Fruit fly (Drosophila melanogaster) whole organism, embryonic: ENCODE data around the gene gNacalpha.

Source experiments
- Bgb ChIP-seq: fragments of 200-800 bp; sonication (Bioruptor generic); IDR thresholded peaks from 2 replicates; pipeline ENCODE4 v1.3.6; 2022; ENCODE audit warnings: missing biosample characterization, missing genetic modification characterization; ENCODE audit not compliant: partially characterized antibody
- CG11398 ChIP-seq: fragments of 200-800 bp; sonication (Bioruptor generic); optimal IDR thresholded peaks from 2 replicates; lab custom pipeline; 2016; ENCODE audit warnings: missing biosample characterization, missing genetic modification characterization
- CG11504 ChIP-seq: fragments of 200-800 bp; sonication (Bioruptor generic); optimal IDR thresholded peaks from 3 replicates; lab custom pipeline; 2019; ENCODE audit warnings: missing biosample characterization, mild to moderate bottlenecking, missing genetic modification characterization, moderate library complexity
- CG12659 ChIP-seq: fragments of 200-800 bp; sonication (Bioruptor generic); optimal IDR thresholded peaks from 3 replicates; lab custom pipeline; 2017; ENCODE audit warnings: mild to moderate bottlenecking, missing biosample characterization, missing genetic modification reagents, missing genetic modification characterization
- CG13424 ChIP-seq: fragments of 200-800 bp; sonication (Bioruptor generic); optimal IDR thresholded peaks from 2 replicates; lab custom pipeline; 2019; ENCODE audit warnings: missing biosample characterization, mild to moderate bottlenecking, missing genetic modification characterization, moderate library complexity
- CG1602 ChIP-seq: fragments of 200-800 bp; sonication (Bioruptor generic); optimal IDR thresholded peaks from 3 replicates; lab custom pipeline; 2016; ENCODE audit warnings: missing biosample characterization, missing genetic modification characterization
- CG16815 ChIP-seq: fragments of 200-800 bp; sonication (Bioruptor generic); optimal IDR thresholded peaks from 3 replicates; lab custom pipeline; 2017; ENCODE audit warnings: missing biosample characterization, mild to moderate bottlenecking, missing genetic modification characterization
- CG17385 ChIP-seq: fragments of 200-800 bp; sonication (Bioruptor generic); optimal IDR thresholded peaks from 3 replicates; lab custom pipeline; 2018; ENCODE audit warnings: missing biosample characterization, mild to moderate bottlenecking, missing genetic modification characterization
- CG17912 ChIP-seq: fragments of 200-800 bp; sonication (Bioruptor generic); optimal IDR thresholded peaks from 2 replicates; lab custom pipeline; 2018; ENCODE audit warnings: missing biosample characterization, mild to moderate bottlenecking, missing genetic modification characterization
- CG3163 ChIP-seq: fragments of 200-800 bp; sonication (Bioruptor generic); optimal IDR thresholded peaks from 3 replicates; lab custom pipeline; 2016; ENCODE audit warnings: missing biosample characterization, missing genetic modification characterization
- CG32532 ChIP-seq: fragments of 200-800 bp; sonication (Bioruptor generic); IDR thresholded peaks from 2 replicates; pipeline ENCODE4 v1.3.6; 2022; ENCODE audit warnings: missing biosample characterization, missing genetic modification characterization
- CG34422 ChIP-seq: fragments of 200-800 bp; sonication (Bioruptor generic); IDR thresholded peaks from 3 replicates; pipeline ENCODE4 v1.3.6; 2022; ENCODE audit warnings: missing biosample characterization, missing genetic modification characterization
- CG6175 ChIP-seq: fragments of 200-800 bp; sonication (Bioruptor generic); IDR thresholded peaks from 3 replicates; pipeline ENCODE4 v1.3.6; 2022; ENCODE audit warnings: missing biosample characterization, missing genetic modification characterization
- CG6254 ChIP-seq: fragments of 200-800 bp; sonication (Bioruptor generic); optimal IDR thresholded peaks from 3 replicates; lab custom pipeline; 2017; ENCODE audit warnings: mild to moderate bottlenecking, missing biosample characterization, missing genetic modification reagents, missing genetic modification characterization
- CG7839 ChIP-seq: fragments of 200-800 bp; sonication (Bioruptor generic); optimal IDR thresholded peaks from 3 replicates; lab custom pipeline; 2018; ENCODE audit warnings: missing biosample characterization, mild to moderate bottlenecking, missing genetic modification characterization, moderate library complexity
- CG8089 ChIP-seq: fragments of 200-800 bp; sonication (Bioruptor generic); optimal IDR thresholded peaks from 3 replicates; lab custom pipeline; 2016; ENCODE audit warnings: missing biosample characterization, missing genetic modification characterization
- CG8290 ChIP-seq, 3 experiments: fragments of 200-800 bp; sonication (Bioruptor generic); optimal IDR thresholded peaks; 2 replicates each; lab custom pipeline; 2016 to 2019; ENCODE audit warnings: missing biosample characterization in 3 of 3, missing genetic modification characterization in 3 of 3, mild to moderate bottlenecking in 2 of 3, moderate library complexity in 1 of 3
- CG8944 ChIP-seq: fragments of 200-800 bp; sonication (Bioruptor generic); optimal IDR thresholded peaks from 3 replicates; lab custom pipeline; 2016; ENCODE audit warnings: missing biosample characterization, missing genetic modification characterization
- CG9215 ChIP-seq: fragments of 200-800 bp; sonication (Bioruptor generic); IDR thresholded peaks from 2 replicates; pipeline ENCODE4 v1.3.6; 2022; ENCODE audit warnings: missing biosample characterization, missing genetic modification characterization
- CG9727 ChIP-seq: fragments of 200-800 bp; sonication (Bioruptor generic); optimal IDR thresholded peaks from 3 replicates; lab custom pipeline; 2017; ENCODE audit warnings: missing biosample characterization, mild to moderate bottlenecking, missing genetic modification characterization
- CG9932 ChIP-seq: fragments of 200-800 bp; sonication (Bioruptor generic); IDR thresholded peaks from 2 replicates; pipeline ENCODE4 v1.3.6; 2022; ENCODE audit warnings: missing biosample characterization, missing genetic modification characterization
- Deaf1 ChIP-seq: fragments of 200-800 bp; optimal IDR thresholded peaks from 3 replicates; lab custom pipeline; 2019; ENCODE audit warnings: missing biosample characterization, mild to moderate bottlenecking, missing genetic modification characterization, moderate library complexity
- Eip74EF ChIP-seq, 2 experiments: fragments of 200-800 bp in 1 of 2; fragments of >200 bp in 1 of 2; sonication (Bioruptor generic) in 1 of 2; optimal IDR thresholded peaks; 2 replicates each; lab custom pipeline; 2017 to 2019; ENCODE audit warnings: missing biosample characterization in 2 of 2, missing genetic modification characterization in 2 of 2, mild to moderate bottlenecking in 1 of 2, moderate library complexity in 1 of 2
- Fer3 ChIP-seq: fragments of 200-800 bp; sonication (Bioruptor generic); optimal IDR thresholded peaks from 2 replicates; lab custom pipeline; 2018; ENCODE audit warnings: missing biosample characterization, mild to moderate bottlenecking, missing genetic modification characterization, moderate library complexity
- Med ChIP-seq: fragments of 200-800 bp; sonication (Bioruptor generic); peaks from one replicate; lab custom pipeline; 2016; ENCODE audit warnings: missing biosample characterization, missing genetic modification characterization, mild to moderate bottlenecking, inconsistent platforms, moderate library complexity
- NK7.1 ChIP-seq: fragments of 200-800 bp; sonication (Bioruptor generic); optimal IDR thresholded peaks from 3 replicates; lab custom pipeline; 2016; ENCODE audit warnings: missing biosample characterization, missing genetic modification characterization
- Nf-YC ChIP-seq: fragments of 200-800 bp; optimal IDR thresholded peaks from 3 replicates; lab custom pipeline; 2019; ENCODE audit warnings: missing biosample characterization, mild to moderate bottlenecking, missing genetic modification characterization, moderate library complexity
- abd-A ChIP-seq: fragments of 200-800 bp; sonication (Bioruptor generic); optimal IDR thresholded peaks from 3 replicates; lab custom pipeline; 2019; ENCODE audit warnings: missing biosample characterization, mild to moderate bottlenecking, missing genetic modification characterization, moderate library complexity
- amos ChIP-seq: fragments of 200-800 bp; sonication (Bioruptor generic); IDR thresholded peaks from 2 replicates; pipeline ENCODE4 v1.3.6; 2022; ENCODE audit warnings: missing biosample characterization, missing genetic modification characterization; ENCODE audit not compliant: partially characterized antibody
- cg ChIP-seq: fragments of 200-800 bp; sonication (Bioruptor generic); optimal IDR thresholded peaks from 3 replicates; lab custom pipeline; 2019; ENCODE audit warnings: missing biosample characterization, mild to moderate bottlenecking, missing genetic modification characterization, moderate library complexity
- chinmo ChIP-seq: fragments of 200-800 bp; sonication (Bioruptor generic); IDR thresholded peaks from 4 replicates; pipeline ENCODE4 v1.3.6; 2022; ENCODE audit warnings: missing biosample characterization, missing genetic modification characterization; ENCODE audit not compliant: partially characterized antibody
- chm ChIP-seq: fragments of 200-800 bp; sonication (Bioruptor generic); IDR thresholded peaks from 2 replicates; pipeline ENCODE4 v1.3.6; 2022; ENCODE audit warnings: missing biosample characterization, missing genetic modification characterization
- ci ChIP-seq: fragments of 200-800 bp; sonication (Bioruptor generic); IDR thresholded peaks from 3 replicates; pipeline ENCODE4 v1.3.6; 2022; ENCODE audit warnings: missing biosample characterization, missing genetic modification characterization
- dmrt99B ChIP-seq: fragments of 200-800 bp; sonication (Bioruptor generic); optimal IDR thresholded peaks from 2 replicates; lab custom pipeline; 2018; ENCODE audit warnings: missing biosample characterization, mild to moderate bottlenecking, missing genetic modification characterization, moderate library complexity
- grau ChIP-seq: fragments of 200-800 bp; optimal IDR thresholded peaks from 3 replicates; lab custom pipeline; 2019; ENCODE audit warnings: missing biosample characterization, mild to moderate bottlenecking, missing genetic modification characterization, moderate library complexity
- hkb ChIP-seq, 2 experiments: fragments of 200-800 bp in 1 of 2; fragments of >200 bp in 1 of 2; sonication (Bioruptor generic) in 1 of 2; IDR thresholded peaks in 1 of 2; optimal IDR thresholded peaks in 1 of 2; 2 replicates each; pipeline versions ENCODE4 v1.3.6 to Lab custom; 2017 to 2022; ENCODE audit warnings: missing biosample characterization in 1 of 2, missing genetic modification characterization in 1 of 2
- jumu ChIP-seq: fragments of 200-800 bp; sonication (Bioruptor generic); optimal IDR thresholded peaks from 3 replicates; lab custom pipeline; 2016; ENCODE audit warnings: missing biosample characterization, missing genetic modification characterization
- nerfin-1 ChIP-seq: fragments of 200-800 bp; sonication (Bioruptor generic); optimal IDR thresholded peaks from 3 replicates; lab custom pipeline; 2019; ENCODE audit warnings: missing biosample characterization, mild to moderate bottlenecking, missing genetic modification characterization, moderate library complexity
- nerfin-2 ChIP-seq: fragments of 200-800 bp; sonication (Bioruptor generic); IDR thresholded peaks from 2 replicates; pipeline ENCODE4 v1.3.6; 2022; ENCODE audit warnings: missing biosample characterization, missing genetic modification characterization; ENCODE audit not compliant: partially characterized antibody
- pros ChIP-seq: fragments of 200-800 bp; sonication (Bioruptor generic); optimal IDR thresholded peaks from 3 replicates; lab custom pipeline; 2019; ENCODE audit warnings: missing biosample characterization, mild to moderate bottlenecking, missing genetic modification characterization, moderate library complexity
- rib ChIP-seq: fragments of 200-800 bp; sonication (Bioruptor generic); IDR thresholded peaks from 2 replicates; pipeline ENCODE4 v1.3.6; 2022; ENCODE audit warnings: missing biosample characterization, missing genetic modification characterization
- salm ChIP-seq: fragments of 200-800 bp; sonication (Bioruptor generic); optimal IDR thresholded peaks from 2 replicates; lab custom pipeline; 2018; ENCODE audit warnings: missing biosample characterization, mild to moderate bottlenecking, missing genetic modification characterization
- scrt ChIP-seq: fragments of 200-800 bp; sonication (Bioruptor generic); optimal IDR thresholded peaks from 2 replicates; lab custom pipeline; 2018; ENCODE audit warnings: missing biosample characterization, mild to moderate bottlenecking, missing genetic modification characterization, moderate library complexity
- sd ChIP-seq: fragments of 200-800 bp; sonication (Bioruptor generic); optimal IDR thresholded peaks from 3 replicates; lab custom pipeline; 2018; ENCODE audit warnings: missing biosample characterization, mild to moderate bottlenecking, missing genetic modification characterization, moderate library complexity
- sna ChIP-seq: fragments of 200-800 bp; sonication (Bioruptor generic); IDR thresholded peaks from 2 replicates; pipeline ENCODE4 v1.3.6; 2022; ENCODE audit warnings: missing biosample characterization, missing genetic modification characterization; ENCODE audit not compliant: partially characterized antibody
- ttk ChIP-seq: fragments of 200-800 bp; sonication (Bioruptor generic); IDR thresholded peaks from 2 replicates; pipeline ENCODE4 v2.1.2; 2022; ENCODE audit warnings: missing biosample characterization, missing genetic modification characterization

gNacalpha gene

dm6 chr2L:1047245-1047644, 10.2 kb downstream of the gNacalpha start (continued):
- TF ChIP-seq ttk (GFP tag; lab: Robert Waterston, UW), result no peak
- no peak for TF ChIP-seq CG3163 (GFP tag; lab: Kevin White, UChicago)
- no peak for TF ChIP-seq CG6175 (GFP tag; lab: Robert Waterston, UW)
- no peak for TF ChIP-seq jumu (GFP tag; lab: Kevin White, UChicago)
- TF ChIP-seq hkb (optimal IDR thresholded peaks at IDR 0.05; lab: Kevin White, UChicago), result no peak
- TF ChIP-seq hkb (GFP tag; IDR thresholded peaks at IDR 0.05; lab: Robert Waterston, UW), result no peak
- TF ChIP-seq NK7.1 (GFP tag; lab: Kevin White, UChicago), result no peak
- no peak for TF ChIP-seq CG8089 (GFP tag; lab: Kevin White, UChicago)
- TF ChIP-seq Fer3 (tag; lab: Kevin White, UChicago), result no peak
- no peak for TF ChIP-seq CG8944 (GFP tag; lab: Kevin White, UChicago)
- no peak for TF ChIP-seq dmrt99B (tag; lab: Kevin White, UChicago)
- TF ChIP-seq Med, result peak; percentile 66
- TF ChIP-seq sna, result no peak
- no peak for TF ChIP-seq amos (GFP tag; lab: Robert Waterston, UW)

DNA sequence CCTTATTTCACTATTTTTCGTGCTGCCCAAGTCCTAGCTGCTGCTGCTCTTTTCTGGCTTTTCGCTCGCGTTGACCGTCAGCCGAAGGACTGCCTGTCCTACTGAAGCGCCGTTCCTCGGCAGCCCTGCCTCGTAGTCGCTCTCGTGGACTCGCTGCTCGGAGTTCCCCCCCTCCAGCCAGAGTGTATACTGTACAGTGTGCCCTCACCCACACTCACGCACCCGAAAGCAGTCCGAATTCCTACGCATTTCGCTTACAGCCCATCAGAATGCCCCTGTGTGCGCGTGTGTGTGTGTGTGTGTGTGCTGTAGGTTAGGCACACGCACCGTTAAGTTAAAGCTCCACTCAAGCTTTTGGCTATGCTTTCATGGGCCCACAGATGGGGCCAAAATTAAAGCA, 10.9 kb downstream of the gNacalpha start, which contains the start of gene IA-2:
IA-2 (minus strand) TSS at position 89 of the 400 bp plus-strand sequence.
- TF ChIP-seq CG17912 (GFP tag; lab: Kevin White, UChicago) (no peak), abd-A (peak; percentile 6), nerfin-1 (tag; lab: Kevin White, UChicago) (peak; percentile 70), amos (GFP tag; lab: Robert Waterston, UW) (peak; percentile 30; the same call in 1 of the 2 replicates), cg (GFP tag; lab: Kevin White, UChicago) (peak; percentile 45), Deaf1 (tag; lab: Kevin White, UChicago) (peak; percentile 92), ci (GFP tag; lab: Robert Waterston, UW) (no peak), Med (peak; percentile 72), pros (GFP tag; lab: Kevin White, UChicago) (no peak), Bgb (GFP tag; lab: Robert Waterston, UW) (peak; percentile 34; the same call in 1 of the 2 replicates), CG8290 (GFP tag; optimal IDR thresholded peaks at IDR 0.05; lab: Kevin White, UChicago) (no peak), CG8290 (tag; optimal IDR thresholded peaks at IDR 0.05; lab: Kevin White, UChicago) (peak in 1 of 2 experiments; percentile 22), grau (peak; percentile 70), scrt (GFP tag; lab: Kevin White, UChicago) (peak; percentile 42), CG9932 (GFP tag; lab: Robert Waterston, UW) (0 out of 2 replicates have a peak, but pooled peaks have one; percentile 8), chinmo (GFP tag; lab: Robert Waterston, UW) (0 out of 4 replicates have a peak, but pooled peaks have one; percentile 26), Eip74EF (GFP tag; optimal IDR thresholded peaks at IDR 0.05; lab: Kevin White, UChicago) (no peak), CG16815 (GFP tag; lab: Kevin White, UChicago) (no peak), sd (peak; percentile 33), nerfin-2 (GFP tag; lab: Robert Waterston, UW) (0 out of 2 replicates have a peak, but pooled peaks have one; percentile 32)
- TF ChIP-seq, all 482 proteins: peak for 14

- TF ChIP-seq Nf-YC (tag; lab: Kevin White, UChicago) (no peak), CG34422 (GFP tag; lab: Robert Waterston, UW) (no peak), CG9727 (GFP tag; lab: Kevin White, UChicago) (peak; percentile 35), CG13424 (tag; lab: Kevin White, UChicago) (peak; percentile 25), CG17385 (no peak), CG11398 (GFP tag; lab: Kevin White, UChicago) (no peak), CG9932 (GFP tag; lab: Robert Waterston, UW) (peak; percentile 35), CG32532 (GFP tag; lab: Robert Waterston, UW) (0 out of 2 replicates have a peak, but pooled peaks have one; percentile 13), rib (GFP tag; lab: Robert Waterston, UW) (no peak), CG1602 (GFP tag; lab: Kevin White, UChicago) (no peak), salm (no peak), chm (GFP tag; lab: Robert Waterston, UW) (no peak), CG6254 (GFP tag; lab: Kevin White, UChicago) (no peak), CG9215 (GFP tag; lab: Robert Waterston, UW) (no peak), CG7839 (tag; lab: Kevin White, UChicago) (peak; percentile 53), CG11504 (tag; lab: Kevin White, UChicago) (peak; percentile 54), CG12659 (GFP tag; lab: Kevin White, UChicago) (peak; percentile 12), pros (GFP tag; lab: Kevin White, UChicago) (no peak)
Measured at dm6 chr2L:1048427-1048826, 11.4 kb downstream of the gNacalpha start.
